Worm (Caenorhabditis elegans) whole organism, L2 larva: Measurements from ENCODE around the gene cut-2.

Experiments used
- F13H6.1 ChIP-seq: sonication (generic microtip); optimal IDR thresholded peaks from 2 replicates; lab custom pipeline; 2016; ENCODE audit warnings: missing genetic modification characterization, missing compliant biosample characterization
- ZK546.5 ChIP-seq: sonication (generic microtip); optimal IDR thresholded peaks from 2 replicates; lab custom pipeline; 2017; ENCODE audit warnings: missing biosample characterization, missing genetic modification characterization
- blmp-1 ChIP-seq: sonication (generic microtip); optimal IDR thresholded peaks from 2 replicates; lab custom pipeline; 2017; ENCODE audit warnings: missing genetic modification characterization, mild to moderate bottlenecking, missing compliant biosample characterization, antibody characterized with exemption, moderate library complexity; ENCODE audit not compliant: insufficient read depth
- nhr-10 ChIP-seq: sonication (generic microtip); optimal IDR thresholded peaks from 2 replicates; lab custom pipeline; 2017; ENCODE audit warnings: missing biosample characterization, missing genetic modification characterization
- nhr-11 ChIP-seq: fragments of 150-350 bp; optimal IDR thresholded peaks from 2 replicates; lab custom pipeline; 2014; ENCODE audit warnings: missing biosample characterization, missing genetic modification characterization
- nhr-12 ChIP-seq: fragments of 150-350 bp; optimal IDR thresholded peaks from 2 replicates; lab custom pipeline; 2014; ENCODE audit warnings: missing biosample characterization, missing genetic modification characterization
- nhr-77 ChIP-seq: fragments of 150-350 bp; optimal IDR thresholded peaks from 2 replicates; lab custom pipeline; 2014; ENCODE audit warnings: missing biosample characterization, missing genetic modification characterization
- skn-1 ChIP-seq: sonication (generic microtip); optimal IDR thresholded peaks from 2 replicates; lab custom pipeline; 2017; ENCODE audit warnings: missing biosample characterization, missing genetic modification characterization
- unc-62 ChIP-seq: fragments of 150-350 bp; optimal IDR thresholded peaks from 2 replicates; lab custom pipeline; 2014; ENCODE audit warnings: missing biosample characterization, missing genetic modification reagents, missing genetic modification characterization
- ztf-4 ChIP-seq: fragments of 150-350 bp; optimal IDR thresholded peaks from 2 replicates; lab custom pipeline; 2014; ENCODE audit warnings: missing biosample characterization, missing genetic modification characterization

- TF ChIP-seq ZK546.5 (tag; lab: Kevin White, UChicago) (no peak), nhr-11 (tag; lab: Kevin White, UChicago) (no peak), nhr-10 (tag; lab: Kevin White, UChicago) (no peak), ztf-4 (tag; lab: Kevin White, UChicago) (no peak), nhr-12 (tag; lab: Kevin White, UChicago) (no peak), skn-1 (no peak), blmp-1 (tag; lab: Kevin White, UChicago) (no peak), unc-62 (GFP tag; lab: Kevin White, UChicago) (no peak), F13H6.1 (tag; lab: Kevin White, UChicago) (no peak), nhr-77 (no peak)
Measured at ce11 chrV:13423608-13424007, 8.9 kb downstream of the cut-2 start, which contains the start of gene srv-10.
